Fruit fly (Drosophila melanogaster) whole organism, adult: ENCODE results near the gene CG32066.

ENCODE experiments used
- CG12768 ChIP-seq: fragments of 200-800 bp; sonication (Bioruptor generic); optimal IDR thresholded peaks from 2 replicates; lab custom pipeline; 2017; ENCODE audit warnings: missing biosample characterization, missing genetic modification characterization, mild to moderate bottlenecking, moderate library complexity, missing genetic modification reagents
- CG1620 ChIP-seq: fragments of 200-800 bp; sonication (Bioruptor generic); optimal IDR thresholded peaks from 2 replicates; lab custom pipeline; 2016; ENCODE audit warnings: missing biosample characterization, missing genetic modification characterization
- CG7045 ChIP-seq: fragments of 200-800 bp; sonication (Bioruptor generic); optimal IDR thresholded peaks from 2 replicates; lab custom pipeline; 2017; ENCODE audit warnings: missing biosample characterization, mild to moderate bottlenecking, missing genetic modification characterization
- CG7101 ChIP-seq: fragments of 200-800 bp; sonication (Bioruptor generic); optimal IDR thresholded peaks from 2 replicates; lab custom pipeline; 2018; ENCODE audit warnings: missing biosample characterization, mild to moderate bottlenecking, missing genetic modification characterization, moderate library complexity
- Hr96 ChIP-seq: fragments of 200-800 bp; sonication (Bioruptor generic); optimal IDR thresholded peaks from 2 replicates; lab custom pipeline; 2016; ENCODE audit warnings: missing biosample characterization, missing genetic modification characterization
- kay ChIP-seq: fragments of 200-800 bp; sonication (Bioruptor generic); peaks from one replicate; lab custom pipeline; 2016; ENCODE audit warnings: missing biosample characterization, missing genetic modification characterization, borderline replicate concordance
- pad ChIP-seq: fragments of 200-800 bp; sonication (Bioruptor generic); optimal IDR thresholded peaks from 3 replicates; lab custom pipeline; 2017; ENCODE audit warnings: missing biosample characterization, missing genetic modification characterization, mild to moderate bottlenecking, moderate library complexity, missing genetic modification reagents
- tj ChIP-seq: fragments of 200-800 bp; sonication (Bioruptor generic); optimal IDR thresholded peaks from 3 replicates; lab custom pipeline; 2017; ENCODE audit warnings: missing biosample characterization, mild to moderate bottlenecking, missing genetic modification characterization, moderate library complexity
- toe ChIP-seq: fragments of 200-800 bp; sonication (Bioruptor generic); optimal IDR thresholded peaks from 2 replicates; lab custom pipeline; 2016; ENCODE audit warnings: missing biosample characterization, missing genetic modification characterization

dm6 chr3L:10693709-10694403, 33.0 kb upstream of the CG32066 start, which contains the start of gene ND-13B:
- no peak for TF ChIP-seq tj (GFP tag; lab: Kevin White, UChicago)
- no peak for TF ChIP-seq kay (GFP tag; lab: Kevin White, UChicago)
- TF ChIP-seq Hr96 (GFP tag; lab: Kevin White, UChicago), result no peak
- peak; percentile 54 for TF ChIP-seq CG7101
- TF ChIP-seq CG12768 (GFP tag; lab: Kevin White, UChicago), result peak; percentile 76
- peak; percentile 70 for TF ChIP-seq pad
- TF ChIP-seq toe (GFP tag; lab: Kevin White, UChicago), result no peak
- TF ChIP-seq CG7045 (GFP tag; lab: Kevin White, UChicago), result no peak
- peak; percentile 56 for TF ChIP-seq CG1620
